Worm (Caenorhabditis elegans) whole organism, L2 larva: Measurements from ENCODE around the gene acr-5.

Experiments used
- lsy-2 ChIP-seq, 2 experiments: fragments of 150-350 bp in 1 of 2; sonication (generic microtip) in 1 of 2; optimal IDR thresholded peaks; 2 replicates each; lab custom pipeline; 2014 to 2017; ENCODE audit warnings: missing biosample characterization in 2 of 2, missing genetic modification characterization in 2 of 2
- nhr-77 ChIP-seq: fragments of 150-350 bp; optimal IDR thresholded peaks from 2 replicates; lab custom pipeline; 2014; ENCODE audit warnings: missing biosample characterization, missing genetic modification characterization
- ztf-4 ChIP-seq: fragments of 150-350 bp; optimal IDR thresholded peaks from 2 replicates; lab custom pipeline; 2014; ENCODE audit warnings: missing biosample characterization, missing genetic modification characterization

DNA sequence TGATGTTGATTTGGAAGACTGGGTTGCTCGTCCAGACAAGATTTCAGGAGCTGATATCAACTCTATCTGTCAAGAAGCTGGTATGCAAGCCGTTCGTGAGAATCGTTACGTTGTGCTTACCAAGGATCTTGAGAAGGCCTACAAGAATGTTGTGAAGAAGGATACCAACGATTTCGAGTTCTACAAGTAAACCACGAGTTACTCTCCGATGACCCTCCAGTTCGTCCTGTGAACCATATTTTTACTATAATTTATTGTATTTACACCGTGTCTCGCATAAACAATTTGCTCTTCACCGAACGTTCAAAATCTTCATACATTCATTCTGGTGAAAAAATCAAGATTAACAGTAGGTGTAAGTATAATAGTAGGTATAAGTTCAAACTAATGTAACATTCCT lies 23.6 kb downstream of the acr-5 start:
- TF ChIP-seq nhr-77 (tag; lab: Kevin White, UChicago) (no peak), lsy-2 (tag; optimal IDR thresholded peaks at IDR 0.05; lab: Kevin White, UChicago) (no peak), ztf-4 (no peak)
